Worm (Caenorhabditis elegans): ENCODE results near the gene pab-2.

DNA sequence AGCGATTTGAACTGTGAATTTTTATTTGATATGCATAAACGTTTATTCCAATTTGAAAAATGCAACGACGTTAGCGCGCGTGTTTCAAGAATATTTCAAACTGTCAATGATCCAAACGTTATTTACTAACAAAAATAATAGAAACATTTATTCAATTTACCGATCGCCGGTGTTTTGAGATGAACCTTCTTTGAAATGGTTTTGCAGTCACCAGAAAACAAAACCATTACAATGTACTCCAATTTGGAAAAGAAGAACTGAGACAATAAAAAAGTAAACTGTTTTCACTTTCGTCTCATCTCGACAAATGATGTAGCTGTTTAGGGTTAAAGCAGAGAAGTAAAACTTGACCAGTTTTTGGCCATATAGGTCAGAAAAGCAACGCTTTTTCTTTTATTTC lies 20.0 kb downstream of the pab-2 start, which contains the start of gene H06A10.1:
- TF ChIP-seq ama-1 (optimal IDR thresholded peaks at IDR 0.05) (no peak), mdl-1 (tag; optimal IDR thresholded peaks at IDR 0.05) (no peak), unc-62 (GFP tag; optimal IDR thresholded peaks at IDR 0.05) (no peak), lin-39 (tag; optimal IDR thresholded peaks at IDR 0.05) (no peak), blmp-1 (tag; optimal IDR thresholded peaks at IDR 0.05; ENCODE audit: insufficient read depth) (no peak), nhr-12 (tag; optimal IDR thresholded peaks at IDR 0.05) (no peak), gmeb-1 (tag; optimal IDR thresholded peaks at IDR 0.05) (no peak), ceh-82 (tag; optimal IDR thresholded peaks at IDR 0.05) (no peak), nhr-23 (tag; optimal IDR thresholded peaks at IDR 0.05) (no peak), R02D3.7 (tag; optimal IDR thresholded peaks at IDR 0.05) (no peak), unc-55 (GFP tag; optimal IDR thresholded peaks at IDR 0.05) (no peak)

All from whole organism, L2 larva.